Fruit fly (Drosophila melanogaster): ENCODE data around the gene trbd.

dm6 chr3R:9747875-9747899, 36.9 kb upstream of the trbd start, which contains the start of gene PpD3:
- TF ChIP-seq Myc (optimal IDR thresholded peaks at IDR 0.05) (no peak), Hr83 (GFP tag; optimal IDR thresholded peaks at IDR 0.05; ENCODE audit: poor library complexity, severe bottlenecking) (no peak), lola (GFP tag; optimal IDR thresholded peaks at IDR 0.05) (no peak), sv (GFP tag; optimal IDR thresholded peaks at IDR 0.05) (no peak), Mio (GFP tag; optimal IDR thresholded peaks at IDR 0.05) (no peak), CG32264 (GFP tag; optimal IDR thresholded peaks at IDR 0.05) (no peak), usp (GFP tag; optimal IDR thresholded peaks at IDR 0.05) (no peak), woc (GFP tag; optimal IDR thresholded peaks at IDR 0.05) (no peak), jim (GFP tag; optimal IDR thresholded peaks at IDR 0.05) (no peak), HLH106 (tag; optimal IDR thresholded peaks at IDR 0.05) (no peak)

Data from whole organism, wandering third instar larva.